Worm (Caenorhabditis elegans) whole organism, L2 larva: ENCODE data around the gene F52C6.2.

Source experiments
- alr-1 ChIP-seq: fragments of 150-350 bp; optimal IDR thresholded peaks from 2 replicates; lab custom pipeline; 2014; ENCODE audit warnings: missing biosample characterization, missing genetic modification characterization
- ama-1 ChIP-seq: fragments of 150-350 bp; optimal IDR thresholded peaks from 2 replicates; lab custom pipeline; 2018; ENCODE audit warnings: inconsistent platforms
- crh-2 ChIP-seq: sonication (generic microtip); optimal IDR thresholded peaks from 2 replicates; lab custom pipeline; 2017; ENCODE audit warnings: missing biosample characterization, missing genetic modification characterization
- elt-1 ChIP-seq: fragments of 150-350 bp; optimal IDR thresholded peaks from 2 replicates; lab custom pipeline; 2014; ENCODE audit warnings: missing biosample characterization, missing genetic modification characterization
- elt-3 ChIP-seq: sonication (generic microtip); optimal IDR thresholded peaks from 2 replicates; lab custom pipeline; 2017; ENCODE audit warnings: missing biosample characterization, missing genetic modification characterization
- lin-39 ChIP-seq: fragments of 150-350 bp; optimal IDR thresholded peaks from 2 replicates; lab custom pipeline; 2014; ENCODE audit warnings: missing biosample characterization, missing genetic modification reagents, missing genetic modification characterization
- lsy-2 ChIP-seq, 2 experiments: fragments of 150-350 bp in 1 of 2; sonication (generic microtip) in 1 of 2; optimal IDR thresholded peaks; 2 replicates each; lab custom pipeline; 2014 to 2017; ENCODE audit warnings: missing biosample characterization in 2 of 2, missing genetic modification characterization in 2 of 2
- nhr-11 ChIP-seq: fragments of 150-350 bp; optimal IDR thresholded peaks from 2 replicates; lab custom pipeline; 2014; ENCODE audit warnings: missing biosample characterization, missing genetic modification characterization
- nhr-12 ChIP-seq: fragments of 150-350 bp; optimal IDR thresholded peaks from 2 replicates; lab custom pipeline; 2014; ENCODE audit warnings: missing biosample characterization, missing genetic modification characterization
- sem-4 ChIP-seq: fragments of 150-350 bp; optimal IDR thresholded peaks from 2 replicates; lab custom pipeline; 2014; ENCODE audit warnings: missing biosample characterization, missing genetic modification reagents, missing genetic modification characterization
- unc-55 ChIP-seq: fragments of 150-350 bp; sonication (generic microtip); optimal IDR thresholded peaks from 3 replicates; lab custom pipeline; 2014; ENCODE audit warnings: missing biosample characterization, missing genetic modification reagents, missing genetic modification characterization
- ztf-11 ChIP-seq: sonication (generic microtip); optimal IDR thresholded peaks from 2 replicates; lab custom pipeline; 2017; ENCODE audit warnings: missing biosample characterization, missing genetic modification characterization

DNA sequence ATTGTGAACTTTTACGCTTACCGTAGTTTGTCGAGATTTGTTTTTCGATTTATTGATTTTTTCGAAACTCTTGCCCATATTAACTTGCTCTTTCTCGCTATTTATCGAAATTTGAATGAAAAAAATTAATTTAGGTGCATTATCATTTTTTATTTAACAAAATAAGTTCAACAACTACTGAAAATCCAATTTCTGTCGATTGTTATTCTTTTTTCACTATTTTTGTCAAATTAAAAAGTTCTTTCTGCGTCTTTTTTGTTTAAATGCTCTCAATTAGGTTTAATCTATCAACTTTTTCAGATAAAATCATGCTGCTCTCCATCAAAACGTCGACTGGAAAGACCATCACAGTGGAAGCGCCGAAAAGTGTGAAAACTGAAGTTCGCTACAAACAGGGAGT is at the start of gene F52C6.2:
- TF ChIP-seq ztf-11, result no peak
- no peak for TF ChIP-seq ama-1 (lab: Kevin White, UChicago)
- no peak for TF ChIP-seq elt-1 (tag; lab: Kevin White, UChicago)
- TF ChIP-seq nhr-12 (tag; lab: Kevin White, UChicago), result no peak
- no peak for TF ChIP-seq sem-4 (tag; lab: Kevin White, UChicago)
- no peak for TF ChIP-seq nhr-11
- no peak for TF ChIP-seq lsy-2 (tag; optimal IDR thresholded peaks at IDR 0.05; lab: Kevin White, UChicago)
- TF ChIP-seq crh-2 (tag; lab: Kevin White, UChicago), result no peak
- TF ChIP-seq alr-1 (tag; lab: Kevin White, UChicago), result no peak
- no peak for TF ChIP-seq lin-39 (tag; lab: Kevin White, UChicago)
- no peak for TF ChIP-seq elt-3 (tag; lab: Kevin White, UChicago)
- no peak for TF ChIP-seq unc-55 (GFP tag; lab: Kevin White, UChicago)
